Fruit fly (Drosophila melanogaster): ENCODE measurements around the gene PH4alphaMP.

Gene PH4alphaMP

dm6 chr3R:30455817-30456544 lies 40.0 kb downstream of the PH4alphaMP start, which contains the start of gene aralar1:
Gene aralar1, minus strand, starts transcription at chr3R:30455867.
- TF ChIP-seq pan (optimal IDR thresholded peaks at IDR 0.05) (no peak), psq (optimal IDR thresholded peaks at IDR 0.05) (no peak), CG8478 (optimal IDR thresholded peaks at IDR 0.05) (no peak)

dm6 chr3R:30454442-30454841 lies 41.5 kb downstream of the PH4alphaMP start:
- no peak for TF ChIP-seq EcR (GFP tag; optimal IDR thresholded peaks at IDR 0.05)
- no peak for TF ChIP-seq psq (optimal IDR thresholded peaks at IDR 0.05)
- no peak for TF ChIP-seq usp (GFP tag; optimal IDR thresholded peaks at IDR 0.05)
- no peak for TF ChIP-seq Dll (optimal IDR thresholded peaks at IDR 0.05)

- TF ChIP-seq pan (optimal IDR thresholded peaks at IDR 0.05), result no peak
- no peak for TF ChIP-seq usp (GFP tag; optimal IDR thresholded peaks at IDR 0.05)
- TF ChIP-seq Dll (optimal IDR thresholded peaks at IDR 0.05), result no peak
- TF ChIP-seq psq (optimal IDR thresholded peaks at IDR 0.05), result no peak
- no peak for TF ChIP-seq CG8478 (optimal IDR thresholded peaks at IDR 0.05)
- no peak for TF ChIP-seq EcR (GFP tag; optimal IDR thresholded peaks at IDR 0.05)
These were observed 42.7 kb downstream of the PH4alphaMP start for dm6 chr3R:30453236-30453635.

DNA sequence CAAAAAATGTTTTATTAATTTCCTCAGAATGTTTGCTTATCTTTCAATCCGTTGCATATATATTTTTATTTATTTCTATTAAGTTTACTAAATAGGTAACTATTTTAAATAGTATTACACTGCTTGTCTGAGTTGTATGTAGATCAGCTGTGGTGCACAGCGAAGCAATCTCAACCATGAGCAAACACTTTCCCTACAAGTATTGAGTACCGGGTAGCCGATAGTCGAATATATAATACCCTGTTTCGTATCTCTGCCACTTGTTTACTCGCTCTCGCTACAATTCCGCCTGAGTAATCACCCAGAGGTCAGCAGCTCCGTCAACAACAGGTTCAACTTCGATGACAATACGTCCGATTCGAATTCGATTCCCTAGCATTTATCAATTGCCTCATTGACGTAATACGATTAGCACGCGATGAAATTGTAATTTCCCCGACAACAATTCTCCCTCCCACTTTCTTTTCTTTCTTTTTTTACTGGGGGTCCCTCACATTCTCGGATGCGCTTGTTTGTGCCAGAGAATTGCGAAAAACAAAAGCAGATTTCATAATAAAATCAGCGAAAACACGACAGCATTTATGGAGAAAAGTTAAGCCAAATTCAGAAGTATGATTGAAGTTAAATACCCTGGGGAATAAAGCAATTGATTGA lies 45.1 kb downstream of the PH4alphaMP start:
- no peak for TF ChIP-seq EcR (GFP tag; optimal IDR thresholded peaks at IDR 0.05)
- TF ChIP-seq pan (optimal IDR thresholded peaks at IDR 0.05), result no peak
- no peak for TF ChIP-seq usp (GFP tag; optimal IDR thresholded peaks at IDR 0.05)
- no peak for TF ChIP-seq Dll (optimal IDR thresholded peaks at IDR 0.05)
- TF ChIP-seq CG8478 (optimal IDR thresholded peaks at IDR 0.05), result no peak
- TF ChIP-seq psq (optimal IDR thresholded peaks at IDR 0.05), result no peak

dm6 chr3R:30450224-30450623 lies 45.7 kb downstream of the PH4alphaMP start:
- no peak for TF ChIP-seq CG8478 (optimal IDR thresholded peaks at IDR 0.05)
- TF ChIP-seq Dll (optimal IDR thresholded peaks at IDR 0.05), result peak; percentile 91

DNA sequence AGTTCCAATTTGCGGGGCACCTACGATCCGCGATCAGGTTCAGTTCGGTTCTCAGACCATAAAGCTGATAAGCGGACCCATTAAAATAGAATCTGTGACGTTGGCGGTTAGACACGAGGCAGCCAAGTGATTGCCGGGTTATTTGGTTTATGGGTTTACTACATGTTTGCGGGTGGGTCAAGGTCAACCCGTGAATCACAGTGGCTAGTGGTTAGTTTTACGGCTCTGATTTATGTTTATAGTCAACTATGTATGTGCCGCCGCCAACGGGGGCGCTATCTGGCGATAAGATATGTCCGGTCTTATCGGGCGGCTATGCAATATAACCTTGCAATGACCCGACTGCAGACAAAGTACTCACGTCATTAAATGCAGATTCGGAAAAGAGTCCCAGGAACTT lies 46.5 kb downstream of the PH4alphaMP start:
- no peak for TF ChIP-seq EcR (GFP tag; optimal IDR thresholded peaks at IDR 0.05)
- no peak for TF ChIP-seq psq (optimal IDR thresholded peaks at IDR 0.05)
- TF ChIP-seq pan (optimal IDR thresholded peaks at IDR 0.05), result no peak
- TF ChIP-seq Dll (optimal IDR thresholded peaks at IDR 0.05), result no peak
- no peak for TF ChIP-seq CG8478 (optimal IDR thresholded peaks at IDR 0.05)
- TF ChIP-seq usp (GFP tag; optimal IDR thresholded peaks at IDR 0.05), result no peak

DNA sequence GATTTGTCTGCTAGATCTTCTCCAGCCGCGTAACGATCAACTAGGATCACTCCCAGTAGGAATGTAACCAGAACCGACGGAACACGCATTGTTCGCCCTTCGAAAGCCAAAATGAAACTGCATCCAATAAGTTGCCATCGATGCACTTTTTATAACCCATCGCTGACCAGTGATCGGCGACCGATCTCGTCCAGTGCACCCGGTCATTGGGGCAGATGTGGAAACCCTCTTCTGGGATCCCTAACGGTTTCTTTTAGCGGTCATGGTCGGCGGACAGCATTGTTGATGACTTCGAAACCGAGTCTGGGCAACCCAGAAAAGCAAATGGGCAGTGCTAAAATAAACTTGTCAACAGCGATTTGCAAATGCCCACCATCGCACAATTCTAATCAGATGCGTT lies 51.0 kb downstream of the PH4alphaMP start, which contains the start of gene Osi23:
Osi23 (minus strand) TSS at position 101 of the 400 bp plus-strand sequence.
- TF ChIP-seq Dll (optimal IDR thresholded peaks at IDR 0.05) (no peak), EcR (GFP tag; optimal IDR thresholded peaks at IDR 0.05) (no peak), CG8478 (optimal IDR thresholded peaks at IDR 0.05) (no peak), usp (GFP tag; optimal IDR thresholded peaks at IDR 0.05) (no peak), pan (optimal IDR thresholded peaks at IDR 0.05) (no peak), psq (optimal IDR thresholded peaks at IDR 0.05) (no peak)

dm6 chr3R:30443549-30444133 lies 52.3 kb downstream of the PH4alphaMP start, which contains the start of gene CG15537:
Gene CG15537, minus strand, starts transcription at chr3R:30443599.
- no peak for TF ChIP-seq pan (optimal IDR thresholded peaks at IDR 0.05)
- no peak for TF ChIP-seq Dll (optimal IDR thresholded peaks at IDR 0.05)
- TF ChIP-seq usp (GFP tag; optimal IDR thresholded peaks at IDR 0.05), result no peak
- no peak for TF ChIP-seq EcR (GFP tag; optimal IDR thresholded peaks at IDR 0.05)
- no peak for TF ChIP-seq CG8478 (optimal IDR thresholded peaks at IDR 0.05)
- no peak for TF ChIP-seq psq (optimal IDR thresholded peaks at IDR 0.05)

All from whole organism.